Worm (Caenorhabditis elegans): Measurements from ENCODE around the gene Y44A6D.1.

DNA sequence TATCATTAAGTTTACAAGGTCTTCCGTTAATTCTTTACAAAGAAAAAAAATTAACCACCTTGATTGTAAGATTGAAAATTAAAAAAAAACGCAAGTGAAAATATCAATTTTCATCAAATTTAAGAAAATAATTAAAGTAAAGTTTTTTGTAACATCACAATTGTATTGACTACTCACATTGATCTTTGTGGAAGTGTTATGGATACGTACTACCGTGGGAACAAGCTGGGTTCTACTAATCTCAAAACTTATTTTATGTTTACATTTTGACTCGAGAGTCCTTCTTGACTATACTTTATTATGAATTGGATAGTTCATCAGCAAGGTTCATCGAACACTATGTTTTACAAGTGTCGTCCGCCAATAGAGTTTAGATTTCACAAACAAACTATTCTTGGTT lies 39.7 kb upstream of the Y44A6D.1 start, which contains the start of gene num-1:
- no peak for TF ChIP-seq elt-2 (tag; optimal IDR thresholded peaks at IDR 0.05)
- no peak for TF ChIP-seq T23F11.4 (GFP tag; optimal IDR thresholded peaks at IDR 0.05)
- no peak for TF ChIP-seq fkh-10 (GFP tag; optimal IDR thresholded peaks at IDR 0.05)
- TF ChIP-seq sox-4 (tag; optimal IDR thresholded peaks at IDR 0.05) = no peak
- TF ChIP-seq rnt-1 (tag; optimal IDR thresholded peaks at IDR 0.05) = no peak
- TF ChIP-seq dmd-4 (tag; optimal IDR thresholded peaks at IDR 0.05; ENCODE audit: borderline replicate concordance) = no peak
- TF ChIP-seq gmeb-2 (tag; optimal IDR thresholded peaks at IDR 0.05) = no peak
- no peak for TF ChIP-seq tbx-2 (tag; optimal IDR thresholded peaks at IDR 0.05)
- no peak for TF ChIP-seq elt-4 (tag; optimal IDR thresholded peaks at IDR 0.05)
- no peak for TF ChIP-seq ceh-2 (tag; optimal IDR thresholded peaks at IDR 0.05)
